Fruit fly (Drosophila melanogaster) whole organism, embryonic: ENCODE results near the gene CG43221.

Source experiments
- CG1024 ChIP-seq: fragments of 200-800 bp; sonication (Bioruptor generic); IDR thresholded peaks from 2 replicates; pipeline ENCODE4 v1.3.6; 2022; ENCODE audit warnings: missing biosample characterization, missing genetic modification characterization
- CG10267 ChIP-seq: fragments of 200-800 bp; sonication (Bioruptor generic); optimal IDR thresholded peaks from 2 replicates; lab custom pipeline; 2018; ENCODE audit warnings: missing biosample characterization, mild to moderate bottlenecking, missing genetic modification characterization, moderate library complexity
- CG11398 ChIP-seq: fragments of 200-800 bp; sonication (Bioruptor generic); optimal IDR thresholded peaks from 2 replicates; lab custom pipeline; 2016; ENCODE audit warnings: missing biosample characterization, missing genetic modification characterization
- CG11504 ChIP-seq: fragments of 200-800 bp; sonication (Bioruptor generic); optimal IDR thresholded peaks from 3 replicates; lab custom pipeline; 2019; ENCODE audit warnings: missing biosample characterization, mild to moderate bottlenecking, missing genetic modification characterization, moderate library complexity
- CG12104 ChIP-seq: fragments of 200-800 bp; sonication (Bioruptor generic); optimal IDR thresholded peaks from 3 replicates; lab custom pipeline; 2016; ENCODE audit warnings: missing biosample characterization, missing genetic modification characterization
- CG12659 ChIP-seq: fragments of 200-800 bp; sonication (Bioruptor generic); optimal IDR thresholded peaks from 3 replicates; lab custom pipeline; 2017; ENCODE audit warnings: mild to moderate bottlenecking, missing biosample characterization, missing genetic modification reagents, missing genetic modification characterization
- CG12769 ChIP-seq: fragments of 200-800 bp; sonication (Bioruptor generic); optimal IDR thresholded peaks from 2 replicates; lab custom pipeline; 2019; ENCODE audit warnings: missing biosample characterization, mild to moderate bottlenecking, missing genetic modification characterization, moderate library complexity
- CG14965 ChIP-seq: fragments of 200-800 bp; sonication (Bioruptor generic); optimal IDR thresholded peaks from 2 replicates; lab custom pipeline; 2016; ENCODE audit warnings: missing biosample characterization, missing genetic modification characterization, borderline replicate concordance
- CG16779 ChIP-seq: fragments of 200-800 bp; sonication (Bioruptor generic); IDR thresholded peaks from 2 replicates; pipeline ENCODE4 v1.3.6; 2022; ENCODE audit warnings: missing biosample characterization, missing genetic modification characterization
- CG1792 ChIP-seq: fragments of 200-800 bp; sonication (Bioruptor generic); optimal IDR thresholded peaks from 2 replicates; lab custom pipeline; 2016; ENCODE audit warnings: missing biosample characterization, missing genetic modification characterization
- CG18764 ChIP-seq: fragments of 200-800 bp; sonication (Bioruptor generic); optimal IDR thresholded peaks from 3 replicates; lab custom pipeline; 2016; ENCODE audit warnings: missing biosample characterization, missing genetic modification characterization
- CG2889 ChIP-seq: fragments of 200-800 bp; sonication (Bioruptor generic); IDR thresholded peaks from 3 replicates; pipeline ENCODE4 v1.3.6; 2022; ENCODE audit warnings: missing biosample characterization, missing genetic modification characterization
- CG3065 ChIP-seq: fragments of 200-800 bp; sonication (Bioruptor generic); optimal IDR thresholded peaks from 2 replicates; lab custom pipeline; 2016; ENCODE audit warnings: missing biosample characterization, missing genetic modification characterization
- CG3163 ChIP-seq: fragments of 200-800 bp; sonication (Bioruptor generic); optimal IDR thresholded peaks from 3 replicates; lab custom pipeline; 2016; ENCODE audit warnings: missing biosample characterization, missing genetic modification characterization
- CG3407 ChIP-seq: fragments of 200-800 bp; sonication (Bioruptor generic); optimal IDR thresholded peaks from 2 replicates; lab custom pipeline; 2018; ENCODE audit warnings: missing biosample characterization, mild to moderate bottlenecking, missing genetic modification characterization
- CG4360 ChIP-seq: fragments of 200-800 bp; sonication (Bioruptor generic); IDR thresholded peaks from 2 replicates; pipeline ENCODE4 v1.3.6; 2022; ENCODE audit warnings: missing biosample characterization, missing genetic modification characterization
- CG5180 ChIP-seq: fragments of 200-800 bp; sonication (Bioruptor generic); optimal IDR thresholded peaks from 3 replicates; lab custom pipeline; 2017; ENCODE audit warnings: missing biosample characterization, missing genetic modification characterization, mild to moderate bottlenecking, moderate library complexity, missing genetic modification reagents
- CG8089 ChIP-seq: fragments of 200-800 bp; sonication (Bioruptor generic); optimal IDR thresholded peaks from 3 replicates; lab custom pipeline; 2016; ENCODE audit warnings: missing biosample characterization, missing genetic modification characterization
- CG9932 ChIP-seq: fragments of 200-800 bp; sonication (Bioruptor generic); IDR thresholded peaks from 2 replicates; pipeline ENCODE4 v1.3.6; 2022; ENCODE audit warnings: missing biosample characterization, missing genetic modification characterization
- Elba2 ChIP-seq: fragments of 200-800 bp; sonication (Bioruptor generic); optimal IDR thresholded peaks from 3 replicates; lab custom pipeline; 2016; ENCODE audit warnings: missing biosample characterization, missing genetic modification characterization
- Ets65A ChIP-seq: fragments of 200-800 bp; sonication (Bioruptor generic); peaks from one replicate; lab custom pipeline; 2016; ENCODE audit warnings: missing biosample characterization, missing genetic modification characterization
- Ets97D ChIP-seq: fragments of 200-800 bp; sonication (Bioruptor generic); optimal IDR thresholded peaks from 3 replicates; lab custom pipeline; 2016; ENCODE audit warnings: missing biosample characterization, missing genetic modification characterization
- H2.0 ChIP-seq: fragments of 200-800 bp; sonication (Bioruptor generic); IDR thresholded peaks from 2 replicates; pipeline ENCODE4 v1.3.6; 2022; ENCODE audit warnings: missing biosample characterization, missing genetic modification characterization
- Kr ChIP-seq: fragments of 200-800 bp; sonication (Bioruptor generic); optimal IDR thresholded peaks from 2 replicates; lab custom pipeline; 2017; ENCODE audit warnings: missing biosample characterization, mild to moderate bottlenecking, missing genetic modification characterization
- Lim3 ChIP-seq: fragments of 200-800 bp; sonication (Bioruptor generic); IDR thresholded peaks from 2 replicates; pipeline ENCODE4 v1.3.6; 2022; ENCODE audit warnings: missing biosample characterization, missing genetic modification characterization
- Nf-YB ChIP-seq: fragments of 200-800 bp; sonication (Bioruptor generic); optimal IDR thresholded peaks from 3 replicates; lab custom pipeline; 2019; ENCODE audit warnings: missing biosample characterization, mild to moderate bottlenecking, missing genetic modification characterization, moderate library complexity
- Poxn ChIP-seq: fragments of 200-800 bp; sonication (Bioruptor generic); IDR thresholded peaks from 2 replicates; pipeline ENCODE4 v1.3.6; 2022; ENCODE audit warnings: missing biosample characterization, missing genetic modification characterization
- Six4 ChIP-seq: fragments of 200-800 bp; sonication (Bioruptor generic); optimal IDR thresholded peaks from 2 replicates; lab custom pipeline; 2016; ENCODE audit warnings: missing biosample characterization, missing genetic modification characterization
- Ssrp ChIP-seq: fragments of 200-800 bp; sonication (Bioruptor generic); optimal IDR thresholded peaks from 2 replicates; lab custom pipeline; 2018; ENCODE audit warnings: missing biosample characterization, mild to moderate bottlenecking, missing genetic modification characterization, moderate library complexity
- YL-1 ChIP-seq: fragments of 200-800 bp; sonication (Bioruptor generic); optimal IDR thresholded peaks from 3 replicates; lab custom pipeline; 2017; ENCODE audit warnings: missing biosample characterization, mild to moderate bottlenecking, missing genetic modification characterization
- bcd ChIP-seq: fragments of 200-800 bp; sonication (Bioruptor generic); optimal IDR thresholded peaks from 2 replicates; lab custom pipeline; 2017; ENCODE audit warnings: missing biosample characterization, mild to moderate bottlenecking, missing genetic modification characterization
- bsh ChIP-seq, 2 experiments: fragments of 200-800 bp; sonication (Bioruptor generic); optimal IDR thresholded peaks; 2 replicates each; lab custom pipeline; 2017 to 2018; ENCODE audit warnings: mild to moderate bottlenecking in 2 of 2, missing biosample characterization in 2 of 2, missing genetic modification characterization in 2 of 2, moderate library complexity in 1 of 2
- btn ChIP-seq: fragments of 200-800 bp; sonication (Bioruptor generic); optimal IDR thresholded peaks from 2 replicates; lab custom pipeline; 2016; ENCODE audit warnings: missing biosample characterization, missing genetic modification characterization
- chinmo ChIP-seq: fragments of 200-800 bp; sonication (Bioruptor generic); IDR thresholded peaks from 4 replicates; pipeline ENCODE4 v1.3.6; 2022; ENCODE audit warnings: missing biosample characterization, missing genetic modification characterization; ENCODE audit not compliant: partially characterized antibody
- dan ChIP-seq: fragments of 200-800 bp; sonication (Bioruptor generic); IDR thresholded peaks from 2 replicates; pipeline ENCODE4 v1.3.6; 2022; ENCODE audit warnings: missing biosample characterization, missing genetic modification characterization
- en ChIP-seq: fragments of 200-800 bp; sonication (Bioruptor generic); optimal IDR thresholded peaks from 2 replicates; lab custom pipeline; 2016; ENCODE audit warnings: missing biosample characterization, missing genetic modification characterization
- gem ChIP-seq: fragments of 200-800 bp; sonication (Bioruptor generic); optimal IDR thresholded peaks from 2 replicates; lab custom pipeline; 2019; ENCODE audit warnings: missing biosample characterization, mild to moderate bottlenecking, missing genetic modification characterization, moderate library complexity
- gsb-n ChIP-seq: fragments of 200-800 bp; sonication (Bioruptor generic); optimal IDR thresholded peaks from 3 replicates; lab custom pipeline; 2018; ENCODE audit warnings: missing biosample characterization, mild to moderate bottlenecking, missing genetic modification characterization
- gt ChIP-seq: fragments of 200-800 bp; sonication (Bioruptor generic); IDR thresholded peaks from 2 replicates; pipeline ENCODE4 v1.3.6; 2022; ENCODE audit warnings: missing biosample characterization, missing genetic modification characterization
- kni ChIP-seq: fragments of 200-800 bp; sonication (Bioruptor generic); optimal IDR thresholded peaks from 3 replicates; lab custom pipeline; 2017; ENCODE audit warnings: mild to moderate bottlenecking, missing biosample characterization, missing genetic modification reagents, missing genetic modification characterization
- lmd ChIP-seq: fragments of 200-800 bp; sonication (Bioruptor generic); IDR thresholded peaks from 2 replicates; pipeline ENCODE4 v1.3.6; 2022; ENCODE audit warnings: missing biosample characterization, missing genetic modification characterization
- sqz ChIP-seq: fragments of 200-800 bp; sonication (Bioruptor generic); optimal IDR thresholded peaks from 3 replicates; lab custom pipeline; 2018; ENCODE audit warnings: missing biosample characterization, mild to moderate bottlenecking, missing genetic modification characterization
- ssp ChIP-seq: fragments of 200-800 bp; sonication (Bioruptor generic); IDR thresholded peaks from 2 replicates; pipeline ENCODE4 v1.3.6; 2022; ENCODE audit warnings: missing biosample characterization, missing genetic modification characterization
- stwl ChIP-seq: fragments of 200-800 bp; sonication (Bioruptor generic); optimal IDR thresholded peaks from 3 replicates; lab custom pipeline; 2018; ENCODE audit warnings: missing biosample characterization, mild to moderate bottlenecking, missing genetic modification characterization, moderate library complexity
- sug ChIP-seq: fragments of 200-800 bp; optimal IDR thresholded peaks from 2 replicates; lab custom pipeline; 2019; ENCODE audit warnings: missing biosample characterization, mild to moderate bottlenecking, missing genetic modification characterization, moderate library complexity
- trh ChIP-seq: fragments of 200-800 bp; sonication (Bioruptor generic); optimal IDR thresholded peaks from 2 replicates; lab custom pipeline; 2016; ENCODE audit warnings: missing biosample characterization, missing genetic modification characterization
- unpg ChIP-seq: fragments of 200-800 bp; sonication (Bioruptor generic); optimal IDR thresholded peaks from 3 replicates; lab custom pipeline; 2018; ENCODE audit warnings: missing biosample characterization, mild to moderate bottlenecking, missing genetic modification characterization, moderate library complexity
- vfl ChIP-seq: fragments of 200-800 bp; sonication (Bioruptor generic); optimal IDR thresholded peaks from 2 replicates; lab custom pipeline; 2016; ENCODE audit warnings: missing biosample characterization, missing genetic modification characterization
- wor ChIP-seq: fragments of 200-800 bp; sonication (Bioruptor generic); IDR thresholded peaks from 2 replicates; pipeline ENCODE4 v1.3.6; 2022; ENCODE audit warnings: missing biosample characterization, missing genetic modification characterization
- z ChIP-seq: fragments of 200-800 bp; sonication (Bioruptor generic); IDR thresholded peaks from 3 replicates; pipeline ENCODE4 v1.3.6; 2022; ENCODE audit warnings: missing biosample characterization, missing genetic modification characterization

Gene CG43221

dm6 chr2L:17514090-17514715 lies 28.6 kb downstream of the CG43221 start (continued):
- TF ChIP-seq dan (GFP tag; lab: Robert Waterston, UW), result peak; percentile 27; the same call in 1 of the 2 replicates
- TF ChIP-seq CG10267, result peak; percentile 87
- peak; percentile 80 for TF ChIP-seq CG5180 (GFP tag; lab: Kevin White, UChicago)
- TF ChIP-seq bcd (GFP tag; lab: Kevin White, UChicago), result peak; percentile 87
- peak; percentile 86 for TF ChIP-seq sqz (GFP tag; lab: Kevin White, UChicago)
- TF ChIP-seq H2.0 (GFP tag; lab: Robert Waterston, UW), result peak; percentile 78
- TF ChIP-seq vfl, result no peak
- TF ChIP-seq bsh (GFP tag; optimal IDR thresholded peaks at IDR 0.05; lab: Kevin White, UChicago), result peak in 1 of 2 experiments; percentile 95
- peak; percentile 87 for TF ChIP-seq lmd (GFP tag; lab: Robert Waterston, UW)
- peak; percentile 47 for TF ChIP-seq btn (GFP tag; lab: Kevin White, UChicago)
- peak; percentile 35; the same call in 1 of the 2 replicates for TF ChIP-seq Poxn (GFP tag; lab: Robert Waterston, UW)
- peak; percentile 92 for TF ChIP-seq CG11504 (tag; lab: Kevin White, UChicago)
- TF ChIP-seq Ssrp (tag; lab: Kevin White, UChicago), result peak; percentile 89
- 0 out of 3 replicates have a peak, but pooled peaks have one; percentile 42 for TF ChIP-seq z
- TF ChIP-seq trh (GFP tag; lab: Kevin White, UChicago), result peak; percentile 2
- TF ChIP-seq CG3407 (GFP tag; lab: Kevin White, UChicago), result peak; percentile 81
- TF ChIP-seq Six4 (GFP tag; lab: Kevin White, UChicago), result peak; percentile 76
- TF ChIP-seq CG14965, result peak; percentile 4
- TF ChIP-seq CG1792 (GFP tag; lab: Kevin White, UChicago), result peak; percentile 56
- peak; percentile 55 for TF ChIP-seq CG11398 (GFP tag; lab: Kevin White, UChicago)
- TF ChIP-seq CG12769, result no peak
- peak; percentile 53; the same call in 1 of the 2 replicates for TF ChIP-seq CG4360 (GFP tag; lab: Robert Waterston, UW)
- peak; percentile 75 for TF ChIP-seq Nf-YB
- peak; percentile 69 for TF ChIP-seq CG9932 (GFP tag; lab: Robert Waterston, UW)
- peak; percentile 89 for TF ChIP-seq kni (GFP tag; lab: Kevin White, UChicago)
- TF ChIP-seq CG12104 (GFP tag; lab: Kevin White, UChicago), result peak; percentile 66
- peak; percentile 72 for TF ChIP-seq ssp (GFP tag; lab: Robert Waterston, UW)
- peak; percentile 58 for TF ChIP-seq CG8089
- peak; percentile 87 for TF ChIP-seq gsb-n (tag; lab: Kevin White, UChicago)
- TF ChIP-seq Ets65A (GFP tag; lab: Kevin White, UChicago), result peak; percentile 93
- peak; percentile 94 for TF ChIP-seq gem (tag; lab: Kevin White, UChicago)
- TF ChIP-seq CG18764 (GFP tag; lab: Kevin White, UChicago), result peak; percentile 81
- TF ChIP-seq sug, result no peak
- peak; percentile 57 for TF ChIP-seq gt (GFP tag; lab: Robert Waterston, UW)
- peak; percentile 26 for TF ChIP-seq CG3065
- no peak for TF ChIP-seq en
- peak; percentile 32 for TF ChIP-seq CG3163 (GFP tag; lab: Kevin White, UChicago)
- peak; percentile 81 for TF ChIP-seq wor (GFP tag; lab: Robert Waterston, UW)
- peak; percentile 36 for TF ChIP-seq Kr (GFP tag; lab: Kevin White, UChicago)
- no peak for TF ChIP-seq chinmo (GFP tag; lab: Robert Waterston, UW)
- TF ChIP-seq Lim3 (GFP tag; lab: Robert Waterston, UW), result peak; percentile 41; the same call in 1 of the 2 replicates
- peak; percentile 34 for TF ChIP-seq Ets97D (GFP tag; lab: Kevin White, UChicago)
- TF ChIP-seq CG2889, result peak; percentile 63; the same call in 1 of the 3 replicates
- TF ChIP-seq CG12659 (GFP tag; lab: Kevin White, UChicago), result peak; percentile 86
- TF ChIP-seq CG16779 (GFP tag; lab: Robert Waterston, UW), result peak; percentile 37; the same call in 1 of the 2 replicates
- no peak for TF ChIP-seq YL-1 (GFP tag; lab: Kevin White, UChicago)
- peak; percentile 56 for TF ChIP-seq CG1024 (GFP tag; lab: Robert Waterston, UW)
- TF ChIP-seq unpg, result peak; percentile 91
- TF ChIP-seq stwl, result peak; percentile 51
- peak; percentile 24 for TF ChIP-seq Elba2 (GFP tag; lab: Kevin White, UChicago)
